Worm (Caenorhabditis elegans) whole organism, L4/young adult: Measurements from ENCODE around the gene R144.10.

Experiments used
- dao-5 ChIP-seq: sonication (generic microtip); optimal IDR thresholded peaks from 2 replicates; lab custom pipeline; 2016; ENCODE audit warnings: missing genotype, missing genetic modification characterization, moderate library complexity, missing compliant biosample characterization
- him-1 ChIP-seq: sonication (generic microtip); optimal IDR thresholded peaks from 2 replicates; lab custom pipeline; 2016; ENCODE audit warnings: missing genotype, missing genetic modification reagents, missing genetic modification characterization, missing compliant biosample characterization

DNA sequence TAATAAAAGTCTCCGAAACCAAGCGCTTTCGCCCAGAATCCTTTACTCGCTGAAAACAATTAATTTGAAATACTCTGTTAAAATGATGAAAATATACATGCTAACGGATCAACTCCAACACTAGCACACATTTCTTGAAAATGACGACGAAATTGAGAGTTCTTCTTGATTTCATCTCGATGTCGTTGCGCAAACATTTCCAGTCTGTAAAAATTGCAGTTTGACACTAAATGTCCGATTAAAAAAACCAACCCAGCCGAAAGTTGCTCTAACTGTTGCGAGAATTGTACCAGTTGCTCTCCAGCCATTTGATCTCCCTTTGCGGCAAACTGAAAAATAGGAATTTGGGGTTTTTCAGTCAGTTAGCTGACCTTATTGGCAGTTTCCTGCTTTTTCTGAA, 40.9 kb downstream of the R144.10 start:
- TF ChIP-seq him-1 (tag; lab: Kevin White, UChicago) (no peak), dao-5 (tag; lab: Kevin White, UChicago) (no peak)
